Fruit fly (Drosophila melanogaster): ENCODE data around the gene Mt2.

Mt2 gene

dm6 chr2L:12103231-12104210 lies 7.2 kb downstream of the Mt2 start, which contains the start of the genes Patsas and ThrRS (continued):
- TF ChIP-seq bsh (GFP tag; optimal IDR thresholded peaks at IDR 0.05), result peak in 1 of 2 experiments; percentile 84
- TF ChIP-seq sd (tag; optimal IDR thresholded peaks at IDR 0.05), result peak; percentile 61
- TF ChIP-seq CG9876 (GFP tag; optimal IDR thresholded peaks at IDR 0.05), result peak; percentile 72
- TF ChIP-seq lmd (GFP tag; IDR thresholded peaks at IDR 0.05), result peak; percentile 90
- peak; percentile 68 for TF ChIP-seq Dip3 (GFP tag; optimal IDR thresholded peaks at IDR 0.05)
- TF ChIP-seq chinmo (GFP tag; IDR thresholded peaks at IDR 0.05; ENCODE audit: partially characterized antibody), result no peak
- TF ChIP-seq CG4617 (GFP tag; optimal IDR thresholded peaks at IDR 0.05; ENCODE audit: borderline replicate concordance), result peak; percentile 73
- TF ChIP-seq tna (GFP tag; IDR thresholded peaks at IDR 0.05; ENCODE audit: partially characterized antibody), result no peak
- TF ChIP-seq danr (GFP tag; IDR thresholded peaks at IDR 0.05), result peak; percentile 69
- TF ChIP-seq CG2875 (GFP tag; optimal IDR thresholded peaks at IDR 0.05), result peak; percentile 47
- peak; percentile 88 for TF ChIP-seq Hsf (GFP tag; optimal IDR thresholded peaks at IDR 0.05)
- TF ChIP-seq CG15479 (GFP tag; optimal IDR thresholded peaks at IDR 0.05), result no peak
- peak; percentile 69 for TF ChIP-seq kay (GFP tag; optimal IDR thresholded peaks at IDR 0.05)
- TF ChIP-seq CG13296 (GFP tag; optimal IDR thresholded peaks at IDR 0.05), result peak; percentile 78
- TF ChIP-seq BtbVII (GFP tag; optimal IDR thresholded peaks at IDR 0.05), result peak; percentile 57
- TF ChIP-seq slbo (GFP tag; IDR thresholded peaks at IDR 0.05), result peak; percentile 91
- peak; percentile 82 for TF ChIP-seq sob (GFP tag; IDR thresholded peaks at IDR 0.05)
- TF ChIP-seq CG7372 (GFP tag; IDR thresholded peaks at IDR 0.05), result peak; percentile 82
- TF ChIP-seq Atf3 (GFP tag; optimal IDR thresholded peaks at IDR 0.05), result peak; percentile 73
- no peak for TF ChIP-seq CG6791 (GFP tag; IDR thresholded peaks at IDR 0.05; ENCODE audit: partially characterized antibody)
- peak; percentile 82 for TF ChIP-seq slou (GFP tag; optimal IDR thresholded peaks at IDR 0.05)
- TF ChIP-seq Taf1 (GFP tag; IDR thresholded peaks at IDR 0.05), result peak; percentile 57; the same call in 1 of the 2 replicates
- no peak for TF ChIP-seq HLHmδ (GFP tag; optimal IDR thresholded peaks at IDR 0.05)
- TF ChIP-seq disco-r (GFP tag; optimal IDR thresholded peaks at IDR 0.05), result peak; percentile 4
- peak; percentile 36 for TF ChIP-seq sima (GFP tag; optimal IDR thresholded peaks at IDR 0.05)
- peak; percentile 71; the same call in 2 of the 3 replicates for TF ChIP-seq otp (GFP tag; IDR thresholded peaks at IDR 0.05)
- peak; percentile 86 for TF ChIP-seq CG17802 (tag; optimal IDR thresholded peaks at IDR 0.05)
- peak; percentile 53 for TF ChIP-seq dimm (GFP tag; IDR thresholded peaks at IDR 0.05)
- peak; percentile 24 for TF ChIP-seq CG12071 (GFP tag; optimal IDR thresholded peaks at IDR 0.05)
- no peak for TF ChIP-seq ac (GFP tag; optimal IDR thresholded peaks at IDR 0.05)
- no peak for TF ChIP-seq Scr (GFP tag; IDR thresholded peaks at IDR 0.05; ENCODE audit: partially characterized antibody)
- TF ChIP-seq zfh1 (GFP tag; IDR thresholded peaks at IDR 0.05), result peak; percentile 78
- peak; percentile 87 for TF ChIP-seq az2 (GFP tag; optimal IDR thresholded peaks at IDR 0.05)
- TF ChIP-seq Optix (GFP tag; IDR thresholded peaks at IDR 0.05), result peak; percentile 53; the same call in 1 of the 3 replicates
- TF ChIP-seq CG1603 (tag; optimal IDR thresholded peaks at IDR 0.05), result peak; percentile 65
- no peak for TF ChIP-seq tap (tag; optimal IDR thresholded peaks at IDR 0.05)
- 0 out of 2 replicates have a peak, but pooled peaks have one; percentile 16 for TF ChIP-seq Doc2 (GFP tag; IDR thresholded peaks at IDR 0.05)
- TF ChIP-seq pros (GFP tag; optimal IDR thresholded peaks at IDR 0.05), result no peak
- TF ChIP-seq CG3281 (GFP tag; optimal IDR thresholded peaks at IDR 0.05), result peak; percentile 84
- TF ChIP-seq Hr51 (GFP tag; optimal IDR thresholded peaks at IDR 0.05), result peak; percentile 78 to 88
- TF ChIP-seq emc (GFP tag; optimal IDR thresholded peaks at IDR 0.05), result peak; percentile 61
- peak; percentile 49 for TF ChIP-seq Lhr (GFP tag; optimal IDR thresholded peaks at IDR 0.05)
- TF ChIP-seq tll (GFP tag; optimal IDR thresholded peaks at IDR 0.05), result no peak
- TF ChIP-seq dysf (GFP tag; IDR thresholded peaks at IDR 0.05), result peak; percentile 92
- TF ChIP-seq CG13894 (tag; optimal IDR thresholded peaks at IDR 0.05), result peak; percentile 85
- TF ChIP-seq CG31388 (GFP tag; optimal IDR thresholded peaks at IDR 0.05), result peak; percentile 69
- peak; percentile 75 for TF ChIP-seq scrt (GFP tag; optimal IDR thresholded peaks at IDR 0.05)
